Fruit fly (Drosophila melanogaster) whole organism, embryonic: ENCODE data around the gene CG4982.

Source experiments
- Blimp-1 ChIP-seq: fragments of 200-800 bp; sonication (Bioruptor generic); optimal IDR thresholded peaks from 3 replicates; lab custom pipeline; 2018; ENCODE audit warnings: missing biosample characterization, missing genetic modification characterization, mild to moderate bottlenecking, moderate library complexity, missing genetic modification reagents
- Oli ChIP-seq: fragments of 200-800 bp; sonication (Bioruptor generic); optimal IDR thresholded peaks from 2 replicates; lab custom pipeline; 2018; ENCODE audit warnings: missing biosample characterization, mild to moderate bottlenecking, missing genetic modification characterization, moderate library complexity
- TFAM ChIP-seq: fragments of 200-800 bp; sonication (Bioruptor generic); optimal IDR thresholded peaks from 2 replicates; lab custom pipeline; 2017; ENCODE audit warnings: missing biosample characterization, missing genetic modification characterization, inconsistent platforms
- crp ChIP-seq, 2 experiments: fragments of 200-800 bp; sonication (Bioruptor generic); optimal IDR thresholded peaks; 2 replicates in 1 of 2; 3 replicates in 1 of 2; lab custom pipeline; 2017; ENCODE audit warnings: missing biosample characterization in 2 of 2, missing genetic modification characterization in 2 of 2, mild to moderate bottlenecking in 1 of 2, moderate library complexity in 1 of 2
- pnt ChIP-seq: fragments of 200-800 bp; sonication (Bioruptor generic); optimal IDR thresholded peaks from 3 replicates; lab custom pipeline; 2016; ENCODE audit warnings: missing biosample characterization, missing genetic modification characterization
- psq ChIP-seq: fragments of 200-800 bp; sonication (Bioruptor generic); optimal IDR thresholded peaks from 2 replicates; lab custom pipeline; 2017; ENCODE audit warnings: missing biosample characterization, missing genetic modification characterization

- TF ChIP-seq TFAM (no peak), Blimp-1 (GFP tag; lab: Kevin White, UChicago) (no peak), crp (GFP tag; optimal IDR thresholded peaks at IDR 0.05; lab: Kevin White, UChicago) (no peak), pnt (GFP tag; lab: Kevin White, UChicago) (no peak), psq (no peak), Oli (no peak)
Observed at dm6 chr3L:16301153-16301552, at the start of gene CG4982.
